Worm (Caenorhabditis elegans) whole organism, late embryonic: ENCODE measurements around the gene rpl-32.

Experiments used
- C08G9.2 ChIP-seq: sonication (generic microtip); optimal IDR thresholded peaks from 2 replicates; lab custom pipeline; 2016; ENCODE audit warnings: mild to moderate bottlenecking, missing genetic modification characterization, moderate library complexity, missing compliant biosample characterization
- C38D4.7 ChIP-seq: fragments of 200-800 bp; sonication (Bioruptor generic); optimal IDR thresholded peaks from 2 replicates; lab custom pipeline; 2018; ENCODE audit warnings: mild to moderate bottlenecking, missing genetic modification characterization, moderate library complexity, missing compliant biosample characterization
- F13H6.1 ChIP-seq: sonication (generic microtip); optimal IDR thresholded peaks from 2 replicates; lab custom pipeline; 2016; ENCODE audit warnings: missing genetic modification characterization, missing compliant biosample characterization
- K02D7.2 ChIP-seq: sonication (generic microtip); optimal IDR thresholded peaks from 2 replicates; lab custom pipeline; 2017; ENCODE audit warnings: mild to moderate bottlenecking, missing genetic modification characterization, missing compliant biosample characterization
- K09A11.1 ChIP-seq: sonication (generic microtip); optimal IDR thresholded peaks from 2 replicates; lab custom pipeline; 2017; ENCODE audit warnings: antibody characterized with exemption, mild to moderate bottlenecking, missing genetic modification characterization, missing compliant biosample characterization; ENCODE audit not compliant: insufficient read depth
- T23F11.4 ChIP-seq: fragments of 200-800 bp; sonication (Bioruptor generic); optimal IDR thresholded peaks from 2 replicates; lab custom pipeline; 2018; ENCODE audit warnings: mild to moderate bottlenecking, missing genetic modification characterization, missing compliant biosample characterization
- Y22D7AL.16 ChIP-seq: sonication (generic microtip); optimal IDR thresholded peaks from 2 replicates; lab custom pipeline; 2016; ENCODE audit warnings: missing genetic modification characterization, missing compliant biosample characterization
- ahr-1 ChIP-seq: sonication (generic microtip); optimal IDR thresholded peaks from 2 replicates; lab custom pipeline; 2016; ENCODE audit warnings: missing genetic modification characterization, missing compliant biosample characterization
- ama-1 ChIP-seq: fragments of 150-350 bp; optimal IDR thresholded peaks from 2 replicates; lab custom pipeline; 2014
- ceh-14 ChIP-seq: sonication (generic microtip); optimal IDR thresholded peaks from 2 replicates; lab custom pipeline; 2016; ENCODE audit warnings: missing genotype, missing genetic modification characterization, missing compliant biosample characterization
- ceh-19 ChIP-seq: fragments of 200-800 bp; sonication (Bioruptor generic); optimal IDR thresholded peaks from 2 replicates; lab custom pipeline; 2018; ENCODE audit warnings: mild to moderate bottlenecking, missing genetic modification characterization, missing compliant biosample characterization
- ceh-24 ChIP-seq: sonication (generic microtip); optimal IDR thresholded peaks from 2 replicates; lab custom pipeline; 2016; ENCODE audit warnings: mild to moderate bottlenecking, missing genetic modification characterization, missing compliant biosample characterization
- ceh-31 ChIP-seq: sonication (generic microtip); optimal IDR thresholded peaks from 2 replicates; lab custom pipeline; 2016; ENCODE audit warnings: missing genetic modification characterization, missing compliant biosample characterization
- ceh-34 ChIP-seq: sonication (generic microtip); optimal IDR thresholded peaks from 2 replicates; lab custom pipeline; 2016; ENCODE audit warnings: mild to moderate bottlenecking, missing genetic modification characterization, missing compliant biosample characterization
- ceh-48 ChIP-seq: sonication (generic microtip); optimal IDR thresholded peaks from 2 replicates; lab custom pipeline; 2016; ENCODE audit warnings: missing genetic modification characterization, inconsistent platforms, missing compliant biosample characterization
- ceh-6 ChIP-seq: fragments of 200-800 bp; sonication (Bioruptor generic); optimal IDR thresholded peaks from 2 replicates; lab custom pipeline; 2018; ENCODE audit warnings: mild to moderate bottlenecking, missing genetic modification characterization, missing compliant biosample characterization
- ceh-9 ChIP-seq: sonication (generic microtip); optimal IDR thresholded peaks from 2 replicates; lab custom pipeline; 2016; ENCODE audit warnings: mild to moderate bottlenecking, missing genetic modification characterization, inconsistent platforms, missing compliant biosample characterization
- dve-1 ChIP-seq: sonication (generic microtip); optimal IDR thresholded peaks from 2 replicates; lab custom pipeline; 2017; ENCODE audit warnings: antibody characterized with exemption, mild to moderate bottlenecking, missing genetic modification characterization, missing compliant biosample characterization
- elt-2 ChIP-seq: sonication (generic microtip); optimal IDR thresholded peaks from 2 replicates; lab custom pipeline; 2016; ENCODE audit warnings: missing genetic modification reagents, missing genetic modification characterization, missing compliant biosample characterization
- ets-4 ChIP-seq: sonication (generic microtip); optimal IDR thresholded peaks from 2 replicates; lab custom pipeline; 2016; ENCODE audit warnings: missing genetic modification characterization, missing compliant biosample characterization
- eyg-1 ChIP-seq: sonication (generic microtip); optimal IDR thresholded peaks from 2 replicates; lab custom pipeline; 2016; ENCODE audit warnings: missing genotype, missing genetic modification characterization, missing compliant biosample characterization
- fax-1 ChIP-seq: sonication (generic microtip); optimal IDR thresholded peaks from 2 replicates; lab custom pipeline; 2016; ENCODE audit warnings: missing genotype, missing genetic modification characterization, missing compliant biosample characterization
- hlh-13 ChIP-seq: fragments of 200-800 bp; sonication (Bioruptor generic); optimal IDR thresholded peaks from 2 replicates; lab custom pipeline; 2018; ENCODE audit warnings: mild to moderate bottlenecking, missing genetic modification characterization, missing compliant biosample characterization
- hlh-15 ChIP-seq: sonication (generic microtip); optimal IDR thresholded peaks from 2 replicates; lab custom pipeline; 2016; ENCODE audit warnings: missing genetic modification characterization, missing compliant biosample characterization
- hlh-6 ChIP-seq: sonication (generic microtip); optimal IDR thresholded peaks from 2 replicates; lab custom pipeline; 2016; ENCODE audit warnings: missing genotype, missing genetic modification characterization, missing compliant biosample characterization
- hlh-8 ChIP-seq: sonication (generic microtip); optimal IDR thresholded peaks from 2 replicates; lab custom pipeline; 2016; ENCODE audit warnings: missing genotype, missing genetic modification characterization, missing compliant biosample characterization
- lin-11 ChIP-seq: fragments of 200-800 bp; sonication (Bioruptor generic); optimal IDR thresholded peaks from 2 replicates; lab custom pipeline; 2018; ENCODE audit warnings: mild to moderate bottlenecking, missing genetic modification characterization, missing compliant biosample characterization
- madf-2 ChIP-seq: sonication (generic microtip); optimal IDR thresholded peaks from 2 replicates; lab custom pipeline; 2017; ENCODE audit warnings: missing genetic modification characterization, missing compliant biosample characterization
- mec-3 ChIP-seq: sonication (generic microtip); optimal IDR thresholded peaks from 2 replicates; lab custom pipeline; 2016; ENCODE audit warnings: borderline replicate concordance, missing genetic modification characterization, missing compliant biosample characterization
- nhr-11 ChIP-seq: fragments of 150-350 bp; optimal IDR thresholded peaks from 2 replicates; lab custom pipeline; 2014; ENCODE audit warnings: missing biosample characterization, missing genetic modification characterization
- nhr-232 ChIP-seq: sonication (generic microtip); optimal IDR thresholded peaks from 2 replicates; lab custom pipeline; 2016; ENCODE audit warnings: missing genetic modification characterization, missing compliant biosample characterization
- npax-4 ChIP-seq: sonication (generic microtip); optimal IDR thresholded peaks from 2 replicates; lab custom pipeline; 2016; ENCODE audit warnings: missing genetic modification characterization, missing compliant biosample characterization
- odd-2 ChIP-seq: sonication (generic microtip); optimal IDR thresholded peaks from 2 replicates; lab custom pipeline; 2017; ENCODE audit warnings: antibody characterized with exemption, mild to moderate bottlenecking, missing genetic modification characterization, missing compliant biosample characterization
- pat-9 ChIP-seq: fragments of 200-800 bp; sonication (Bioruptor generic); optimal IDR thresholded peaks from 2 replicates; lab custom pipeline; 2018; ENCODE audit warnings: mild to moderate bottlenecking, missing genetic modification characterization, moderate library complexity, missing compliant biosample characterization
- pros-1 ChIP-seq: fragments of 150-350 bp; optimal IDR thresholded peaks from 2 replicates; lab custom pipeline; 2014; ENCODE audit warnings: missing biosample characterization, missing genetic modification reagents, missing genetic modification characterization
- ref-2 ChIP-seq: sonication (generic microtip); optimal IDR thresholded peaks from 2 replicates; lab custom pipeline; 2016; ENCODE audit warnings: missing genetic modification characterization, missing compliant biosample characterization
- rnt-1 ChIP-seq: sonication (generic microtip); optimal IDR thresholded peaks from 2 replicates; lab custom pipeline; 2016; ENCODE audit warnings: missing genetic modification characterization, missing compliant biosample characterization
- sox-4 ChIP-seq: sonication (generic microtip); optimal IDR thresholded peaks from 2 replicates; lab custom pipeline; 2017; ENCODE audit warnings: mild to moderate bottlenecking, missing genetic modification characterization, inconsistent platforms, missing compliant biosample characterization
- syd-9 ChIP-seq: sonication (generic microtip); optimal IDR thresholded peaks from 2 replicates; lab custom pipeline; 2016; ENCODE audit warnings: mild to moderate bottlenecking, missing genetic modification characterization, moderate library complexity, missing compliant biosample characterization
- tbx-2 ChIP-seq: sonication (generic microtip); optimal IDR thresholded peaks from 2 replicates; lab custom pipeline; 2016; ENCODE audit warnings: missing genetic modification characterization, missing compliant biosample characterization
- tbx-7 ChIP-seq: sonication (generic microtip); optimal IDR thresholded peaks from 2 replicates; lab custom pipeline; 2016; ENCODE audit warnings: missing genotype, missing genetic modification characterization, missing compliant biosample characterization
- unc-3 ChIP-seq, 2 experiments: fragments of 200-800 bp in 1 of 2; sonication (Bioruptor generic) in 1 of 2; sonication (generic microtip) in 1 of 2; conservative IDR thresholded peaks in 1 of 2; optimal IDR thresholded peaks in 1 of 2; 2 replicates each; pipeline versions ENCODE4 v1.3.6 to Lab custom; 2016 to 2022; ENCODE audit warnings: missing compliant biosample characterization in 2 of 2, missing genetic modification characterization in 2 of 2, missing genetic modification reagents in 1 of 2
- unc-42 ChIP-seq: sonication (generic microtip); optimal IDR thresholded peaks from 2 replicates; lab custom pipeline; 2016; ENCODE audit warnings: missing genotype, missing genetic modification characterization, missing compliant biosample characterization
- unc-86 ChIP-seq: sonication (generic microtip); optimal IDR thresholded peaks from 2 replicates; lab custom pipeline; 2016; ENCODE audit warnings: missing genetic modification characterization, missing compliant biosample characterization
- ztf-16 ChIP-seq: sonication (generic microtip); optimal IDR thresholded peaks from 2 replicates; lab custom pipeline; 2017; ENCODE audit warnings: missing genetic modification characterization, missing compliant biosample characterization

Gene rpl-32

DNA sequence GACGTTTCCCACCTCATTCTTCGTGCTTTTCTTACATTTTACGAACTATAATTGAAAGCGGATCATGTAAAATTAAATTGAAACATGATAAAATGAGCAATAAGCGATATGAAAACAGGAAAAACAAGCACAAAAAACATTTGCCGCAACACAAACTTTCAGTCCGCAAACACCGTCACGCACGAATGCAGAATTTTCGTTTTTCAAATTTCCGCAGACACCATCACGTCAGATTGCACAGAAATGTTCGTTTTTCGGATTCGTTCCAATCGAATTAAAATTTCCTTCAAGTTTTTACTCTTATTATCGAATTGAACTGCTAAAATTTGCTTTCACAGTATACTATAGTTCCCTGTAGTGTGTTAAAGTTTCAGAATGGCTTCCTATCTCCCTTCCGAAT lies 2.3 kb downstream of the rpl-32 start, which contains the start of gene chmp-7 (continued):
- TF ChIP-seq eyg-1 (tag; lab: Kevin White, UChicago), result no peak
- no peak for TF ChIP-seq ceh-34 (tag; lab: Kevin White, UChicago)
- TF ChIP-seq ceh-19 (GFP tag; lab: Kevin White, UChicago), result peak; percentile 9
- TF ChIP-seq madf-2 (tag; lab: Kevin White, UChicago), result peak; percentile 52
- no peak for TF ChIP-seq ceh-6 (GFP tag; lab: Kevin White, UChicago)
- no peak for TF ChIP-seq ceh-24 (tag; lab: Kevin White, UChicago)
- TF ChIP-seq ceh-14 (tag; lab: Kevin White, UChicago), result peak; percentile 54
- TF ChIP-seq ceh-9 (tag; lab: Kevin White, UChicago), result no peak
- TF ChIP-seq F13H6.1 (tag; lab: Kevin White, UChicago), result peak; percentile 2
- TF ChIP-seq Y22D7AL.16 (tag; lab: Kevin White, UChicago), result no peak
- TF ChIP-seq odd-2 (tag; lab: Kevin White, UChicago), result no peak
- no peak for TF ChIP-seq K09A11.1 (tag; lab: Kevin White, UChicago)
- no peak for TF ChIP-seq hlh-13 (GFP tag; lab: Kevin White, UChicago)
- no peak for TF ChIP-seq mec-3 (tag; lab: Kevin White, UChicago)
- no peak for TF ChIP-seq fax-1
- no peak for TF ChIP-seq hlh-8 (tag; lab: Kevin White, UChicago)
- no peak for TF ChIP-seq ahr-1 (tag; lab: Kevin White, UChicago)
- no peak for TF ChIP-seq hlh-6 (tag; lab: Kevin White, UChicago)
- no peak for TF ChIP-seq C38D4.7
- TF ChIP-seq nhr-232, result no peak
- peak; percentile 93 for TF ChIP-seq unc-42 (tag; lab: Kevin White, UChicago)
- no peak for TF ChIP-seq sox-4 (tag; lab: Kevin White, UChicago)
- TF ChIP-seq rnt-1 (tag; lab: Kevin White, UChicago), result peak; percentile 64
- TF ChIP-seq ama-1 (lab: Kevin White, UChicago), result no peak
- TF ChIP-seq unc-3 (GFP tag; conservative IDR thresholded peaks at IDR 0.05; lab: Robert Waterston, UW), result no peak
- peak; percentile 9 for TF ChIP-seq unc-3 (tag; optimal IDR thresholded peaks at IDR 0.05; lab: Kevin White, UChicago)
- no peak for TF ChIP-seq tbx-7 (tag; lab: Kevin White, UChicago)
- TF ChIP-seq nhr-11 (tag; lab: Kevin White, UChicago), result no peak
- no peak for TF ChIP-seq ceh-48 (tag; lab: Kevin White, UChicago)
- no peak for TF ChIP-seq K02D7.2
- TF ChIP-seq lin-11, result no peak
- no peak for TF ChIP-seq ets-4 (tag; lab: Kevin White, UChicago)
- TF ChIP-seq pros-1 (tag; lab: Kevin White, UChicago), result no peak
- no peak for TF ChIP-seq T23F11.4 (GFP tag; lab: Kevin White, UChicago)
- TF ChIP-seq syd-9 (tag; lab: Kevin White, UChicago), result no peak
- TF ChIP-seq ztf-16 (tag; lab: Kevin White, UChicago), result peak; percentile 59
- TF ChIP-seq pat-9 (tag; lab: Kevin White, UChicago), result peak; percentile 48
- peak; percentile 8 for TF ChIP-seq tbx-2
- peak; percentile 22 for TF ChIP-seq dve-1
- no peak for TF ChIP-seq npax-4
- TF ChIP-seq ref-2 (tag; lab: Kevin White, UChicago), result peak; percentile 68
- peak; percentile 42 for TF ChIP-seq unc-86 (tag; lab: Kevin White, UChicago)
- TF ChIP-seq elt-2 (tag; lab: Kevin White, UChicago), result no peak
- no peak for TF ChIP-seq hlh-15
- TF ChIP-seq ceh-31 (tag; lab: Kevin White, UChicago), result peak; percentile 60
- peak; percentile 34 for TF ChIP-seq C08G9.2 (tag; lab: Kevin White, UChicago)
